Fruit fly (Drosophila melanogaster) whole organism, prepupa: ENCODE measurements around the gene Ance-3.

Experiments
- CG1621 ChIP-seq: fragments of 200-800 bp; sonication (Bioruptor generic); optimal IDR thresholded peaks from 3 replicates; lab custom pipeline; 2018; ENCODE audit warnings: missing biosample characterization, mild to moderate bottlenecking, missing genetic modification characterization
- CG32006 ChIP-seq: fragments of 200-800 bp; sonication (Bioruptor generic); optimal IDR thresholded peaks from 3 replicates; lab custom pipeline; 2017; ENCODE audit warnings: missing biosample characterization, mild to moderate bottlenecking, missing genetic modification characterization
- CG6808 ChIP-seq: fragments of 200-800 bp; sonication (Bioruptor generic); optimal IDR thresholded peaks from 3 replicates; lab custom pipeline; 2017; ENCODE audit warnings: missing biosample characterization, missing genetic modification characterization, mild to moderate bottlenecking, moderate library complexity, missing genetic modification reagents
- CG8319 ChIP-seq: fragments of 200-800 bp; sonication (Bioruptor generic); optimal IDR thresholded peaks from 3 replicates; lab custom pipeline; 2016; ENCODE audit warnings: missing biosample characterization, missing genetic modification characterization
- Lpt ChIP-seq: fragments of 200-800 bp; sonication (Bioruptor generic); optimal IDR thresholded peaks from 3 replicates; lab custom pipeline; 2016; ENCODE audit warnings: missing biosample characterization, missing genetic modification characterization
- dac ChIP-seq: fragments of 200-800 bp; sonication (Bioruptor generic); optimal IDR thresholded peaks from 2 replicates; lab custom pipeline; 2017; ENCODE audit warnings: missing biosample characterization, mild to moderate bottlenecking, missing genetic modification characterization
- fkh ChIP-seq: fragments of 200-800 bp; sonication (Bioruptor generic); optimal IDR thresholded peaks from 3 replicates; lab custom pipeline; 2017; ENCODE audit warnings: missing biosample characterization, mild to moderate bottlenecking, missing genetic modification characterization, moderate library complexity

DNA sequence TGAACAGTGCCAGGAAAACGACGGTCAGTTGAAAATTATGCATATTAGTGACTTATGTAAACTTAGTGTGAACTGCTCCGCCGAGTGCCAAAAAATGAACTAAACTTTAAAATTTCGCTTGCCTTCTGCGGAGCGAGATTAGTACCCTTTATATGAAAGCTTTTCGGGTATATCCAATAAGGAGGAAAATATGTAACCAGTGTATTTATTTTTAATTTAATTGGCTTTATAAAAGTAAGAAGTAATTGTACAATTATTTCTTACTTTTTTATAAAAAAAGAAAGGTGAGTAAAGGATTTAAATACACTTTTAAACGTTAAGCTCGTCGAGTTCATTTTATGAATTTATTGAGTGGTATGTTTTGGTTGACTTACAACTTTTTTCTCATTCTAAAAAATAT, 58.3 kb downstream of the Ance-3 start, which contains the start of gene He:
- TF ChIP-seq Lpt (GFP tag; lab: Kevin White, UChicago) (no peak), dac (no peak), CG6808 (GFP tag; lab: Kevin White, UChicago) (no peak), CG1621 (tag; lab: Kevin White, UChicago) (no peak), CG8319 (no peak), CG32006 (GFP tag; lab: Kevin White, UChicago) (no peak), fkh (no peak)
